Fruit fly (Drosophila melanogaster) whole organism: ENCODE measurements around the gene CG8814.
A peak's percentile ranks its signal among the peaks of the same experiment; 100 is the strongest.

Source experiments
- CG8478 ChIP-seq: fragments of >200 bp; optimal IDR thresholded peaks from 2 replicates; lab custom pipeline; 2018; ENCODE audit warnings: inconsistent platforms
- Dll ChIP-seq: fragments of >200 bp; optimal IDR thresholded peaks from 2 replicates; lab custom pipeline; 2017
- EcR ChIP-seq, 2 experiments: fragments of >200 bp; optimal IDR thresholded peaks; 2 replicates each; lab custom pipeline; 2017; ENCODE audit warnings: missing biosample characterization in 2 of 2, missing genetic modification characterization in 2 of 2, missing genetic modification reagents in 2 of 2
- pan ChIP-seq: fragments of >200 bp; optimal IDR thresholded peaks from 2 replicates; lab custom pipeline; 2017
- psq ChIP-seq: fragments of >200 bp; optimal IDR thresholded peaks from 2 replicates; lab custom pipeline; 2017
- usp ChIP-seq: fragments of >200 bp; optimal IDR thresholded peaks from 2 replicates; lab custom pipeline; 2017; ENCODE audit warnings: missing biosample characterization, missing genetic modification characterization, mixed read lengths

Gene CG8814

DNA sequence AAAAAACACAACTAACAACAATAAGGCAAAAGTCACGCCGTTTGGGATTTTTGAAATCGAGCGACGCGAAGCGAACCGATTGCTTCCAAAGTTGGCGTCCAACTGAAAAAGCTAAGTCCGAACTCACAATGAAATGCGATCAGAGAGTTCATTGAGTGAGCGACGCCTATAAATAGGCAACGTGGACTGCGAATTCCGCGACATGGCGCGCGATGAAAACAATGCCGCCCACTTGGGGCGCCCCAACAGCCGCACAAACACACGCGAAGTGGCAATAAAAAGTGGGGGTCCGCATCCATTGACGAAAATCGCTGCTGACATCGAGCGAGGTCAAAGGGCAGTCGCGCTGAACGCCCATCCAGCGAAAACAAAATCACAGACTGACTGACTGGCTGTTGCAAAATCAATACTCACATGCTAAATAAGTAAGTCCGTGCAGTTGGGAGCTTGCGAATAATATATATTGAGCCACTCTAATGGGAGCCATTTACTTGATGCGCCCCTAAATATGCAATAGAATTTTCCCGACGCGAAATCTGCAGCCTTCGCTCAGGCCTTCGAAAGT is 19.4 kb upstream of the CG8814 start:
- TF ChIP-seq CG8478, result no peak
- no peak for TF ChIP-seq psq (lab: Kevin White, UChicago)

DNA sequence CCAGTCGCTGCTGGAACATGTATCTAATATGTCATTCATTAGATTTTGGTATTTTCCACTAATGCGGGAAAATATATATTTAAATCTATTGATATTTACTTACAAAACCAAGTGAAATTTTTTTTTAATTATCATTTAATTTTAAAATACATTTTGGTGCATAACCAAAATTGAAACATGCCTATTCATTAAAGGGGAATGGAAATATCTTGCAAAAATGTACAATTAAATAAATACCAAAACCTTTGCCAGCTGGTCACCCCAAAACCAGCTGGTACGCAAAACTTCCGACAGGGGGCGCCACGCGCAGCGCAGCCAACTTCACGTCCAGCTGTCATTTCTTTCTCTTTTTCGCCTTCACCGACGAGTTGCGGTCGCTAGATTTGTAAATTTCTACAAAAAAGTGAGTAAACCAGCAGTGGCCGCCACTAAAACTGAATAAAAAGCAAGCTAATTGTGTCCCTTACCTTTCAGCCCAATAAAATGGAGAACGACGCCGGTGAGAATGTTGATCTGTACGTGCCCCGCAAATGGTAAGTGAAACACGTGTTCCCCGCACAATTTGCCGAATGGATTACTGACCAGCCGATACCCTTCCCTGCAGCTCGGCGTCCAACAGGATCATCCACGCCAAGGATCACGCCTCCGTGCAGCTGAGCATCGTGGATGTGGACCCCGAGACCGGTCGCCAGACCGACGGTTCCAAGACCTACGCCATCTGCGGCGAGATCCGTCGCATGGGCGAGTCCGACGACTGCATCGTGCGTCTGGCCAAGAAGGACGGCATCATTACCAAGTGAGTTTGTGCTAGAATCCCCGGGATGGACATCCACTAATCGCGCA is 18.7 kb upstream of the CG8814 start, which contains the start of the genes CG3104 and RpS21:
Gene CG3104, minus strand, starts transcription at position 6 of the 843 bp plus-strand sequence.
Gene RpS21, plus strand, starts transcription at position 298 of the 843 bp plus-strand sequence.
- TF ChIP-seq CG8478 (no peak), pan (lab: Kevin White, UChicago) (no peak)

DNA sequence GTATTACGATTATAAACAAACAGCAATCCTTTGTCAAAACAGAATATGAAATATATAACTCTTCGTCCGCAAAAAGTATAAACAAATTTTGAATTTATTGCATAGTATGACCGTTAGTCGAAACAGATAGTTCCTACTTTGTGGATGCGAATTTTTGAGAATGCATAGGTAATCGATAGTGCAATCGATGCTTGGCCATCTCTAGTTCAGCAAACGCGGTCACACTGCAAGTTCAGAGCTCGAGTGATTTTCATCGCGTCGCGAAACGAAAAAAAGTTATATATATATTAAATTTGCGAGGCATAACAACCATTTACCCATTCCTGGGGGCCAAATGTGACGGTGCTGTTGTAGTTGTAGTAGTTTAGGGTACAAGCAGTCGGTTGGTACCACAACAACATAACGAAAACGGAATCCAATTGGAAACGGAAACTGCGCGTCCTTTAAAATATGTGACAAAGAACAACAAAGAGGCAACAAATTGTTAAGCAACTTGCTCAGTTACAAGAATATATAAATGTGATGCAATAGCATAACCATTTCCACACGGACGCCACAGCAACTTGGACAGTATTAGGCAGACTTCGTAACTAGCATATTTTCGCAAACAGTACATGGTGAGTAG is 17.6 kb upstream of the CG8814 start, which contains the start of gene CG2991:
Gene CG2991, plus strand, starts transcription at position 205 of the 625 bp plus-strand sequence.
- TF ChIP-seq usp (GFP tag; lab: Kevin White, UChicago) (no peak), Dll (lab: Kevin White, UChicago) (no peak), pan (lab: Kevin White, UChicago) (peak; percentile 18), psq (lab: Kevin White, UChicago) (no peak), CG8478 (no peak), EcR (GFP tag; optimal IDR thresholded peaks at IDR 0.05; lab: Kevin White, UChicago) (no peak)

DNA sequence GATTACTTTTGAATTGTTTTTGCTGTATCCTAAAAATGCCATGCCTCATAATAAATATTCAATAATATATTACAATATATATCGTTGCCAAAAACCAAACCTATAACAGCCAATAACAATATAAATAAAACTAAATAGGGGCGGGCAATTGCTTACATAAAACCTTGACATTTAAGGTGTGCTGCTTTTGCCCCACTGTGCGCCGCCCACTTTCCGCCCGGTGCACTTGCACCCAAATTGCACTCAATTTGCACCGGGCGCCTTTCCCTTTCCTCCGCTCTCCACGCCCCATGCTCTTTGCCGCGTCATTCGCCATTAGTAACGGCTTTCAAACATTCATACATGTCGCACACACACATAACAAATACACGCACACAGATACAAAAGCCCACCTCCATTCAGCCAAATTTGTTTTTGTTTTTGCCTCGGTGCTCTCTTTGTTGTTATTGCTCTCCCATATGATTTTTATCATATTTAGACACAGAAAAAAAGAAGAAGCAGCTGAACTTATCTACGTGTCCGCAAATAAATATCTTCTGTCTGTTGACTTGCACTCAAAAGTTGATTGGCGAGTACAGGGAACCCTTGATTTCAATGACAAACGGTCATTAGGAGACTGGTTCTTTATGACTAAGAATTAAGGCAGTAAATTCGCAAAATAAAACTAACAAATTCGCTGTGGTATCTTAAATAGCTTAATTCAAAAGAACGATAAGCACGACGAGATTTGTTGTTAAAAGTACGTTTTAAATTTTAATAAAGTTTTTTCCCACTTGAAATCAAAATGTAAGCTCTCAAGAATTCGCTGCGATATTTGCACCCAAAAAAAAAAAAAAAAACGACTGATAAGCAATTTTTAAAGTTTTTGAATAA is 16.6 kb upstream of the CG8814 start:
- TF ChIP-seq usp (GFP tag; lab: Kevin White, UChicago), result no peak
- TF ChIP-seq EcR (GFP tag; optimal IDR thresholded peaks at IDR 0.05; lab: Kevin White, UChicago), result no peak
- no peak for TF ChIP-seq pan (lab: Kevin White, UChicago)
- TF ChIP-seq CG8478, result no peak
- TF ChIP-seq Dll (lab: Kevin White, UChicago), result no peak
- TF ChIP-seq psq (lab: Kevin White, UChicago), result no peak

DNA sequence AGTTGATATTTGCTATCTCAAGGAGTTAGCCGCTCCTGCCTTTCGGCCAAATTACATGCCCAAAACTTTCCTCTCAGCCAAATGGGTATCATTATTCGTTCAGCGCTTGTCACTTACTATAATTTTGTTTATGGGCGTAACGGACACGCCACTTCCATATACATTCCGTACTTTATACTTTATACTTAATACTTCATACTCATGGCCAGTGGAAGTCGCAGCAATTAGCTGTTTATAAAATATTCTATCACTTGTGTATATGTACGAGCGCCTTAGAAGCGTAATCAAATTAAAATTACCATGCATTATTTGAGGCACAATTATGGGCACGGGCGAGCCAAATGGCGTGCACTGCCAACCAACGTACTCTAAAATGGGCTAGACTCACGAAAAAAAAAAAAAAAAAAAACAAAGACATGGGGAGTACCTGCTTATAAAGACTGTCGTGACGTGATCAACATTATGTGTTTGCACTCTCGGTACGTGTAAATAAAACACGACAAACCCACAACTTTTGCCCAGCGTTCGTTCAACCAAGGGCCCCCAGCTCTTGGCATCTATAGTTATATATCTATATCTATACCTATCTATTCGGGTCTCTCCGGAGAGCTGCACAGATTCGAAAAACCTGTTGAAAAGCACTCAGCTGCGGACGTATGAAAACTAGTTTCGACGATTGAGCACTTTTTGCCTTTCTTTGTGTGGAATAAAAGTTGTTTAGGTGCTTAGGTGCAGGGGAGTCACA is 13.4 kb upstream of the CG8814 start:
- TF ChIP-seq EcR (GFP tag; optimal IDR thresholded peaks at IDR 0.05; lab: Kevin White, UChicago), result peak in 1 of 2 experiments; percentile 73
- TF ChIP-seq pan (lab: Kevin White, UChicago), result no peak

DNA sequence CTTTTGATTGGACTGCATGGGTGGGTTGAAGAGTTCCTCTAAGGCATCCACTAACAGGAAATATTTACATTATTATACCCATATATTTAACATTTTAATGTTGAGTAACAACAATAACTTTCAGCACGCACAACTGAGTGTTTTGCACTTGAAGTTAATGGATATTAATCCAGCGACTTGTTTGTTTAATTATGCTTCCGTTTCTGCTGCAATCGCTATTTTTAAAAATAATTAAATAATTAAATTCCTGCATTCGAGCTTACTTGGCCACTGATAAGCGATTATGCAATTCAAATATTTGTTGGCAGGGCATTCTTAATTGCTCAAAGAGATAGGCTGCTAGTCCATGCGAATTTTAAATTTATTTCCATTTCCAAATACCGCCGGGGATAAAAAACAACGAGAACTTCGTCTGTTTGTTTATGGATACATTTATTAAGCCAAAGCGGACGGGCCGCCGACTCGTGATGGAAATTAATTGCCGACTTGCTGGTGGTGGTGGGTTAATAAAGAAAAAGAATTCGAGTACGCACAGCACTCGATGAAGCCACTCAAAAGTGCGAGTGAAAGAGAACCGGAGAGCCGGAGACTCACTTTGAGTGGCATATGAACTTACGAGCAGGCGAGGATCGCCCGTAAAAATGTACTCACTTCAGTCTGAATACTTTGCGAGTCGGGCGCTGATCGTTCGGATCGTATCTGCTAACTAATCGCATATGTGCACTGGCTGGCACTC is 12.6 kb upstream of the CG8814 start:
- no peak for TF ChIP-seq psq (lab: Kevin White, UChicago)

DNA sequence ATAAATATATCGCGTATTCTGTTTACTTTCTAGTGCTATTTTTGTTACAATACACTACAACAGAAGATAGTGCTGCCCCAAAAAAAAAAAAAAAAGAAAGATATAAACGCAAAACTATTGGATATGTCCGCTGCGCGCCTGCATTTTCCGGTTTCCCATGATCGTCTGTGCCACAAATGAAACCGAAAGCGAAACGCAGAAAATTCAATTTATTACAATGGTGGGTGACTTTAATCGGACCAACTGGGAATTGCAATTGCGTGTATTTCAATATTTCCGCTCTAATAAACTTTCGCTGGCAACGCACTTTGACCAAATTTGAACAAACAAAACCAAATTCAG is 12.1 kb upstream of the CG8814 start:
- TF ChIP-seq EcR (GFP tag; optimal IDR thresholded peaks at IDR 0.05; lab: Kevin White, UChicago) (no peak), Dll (lab: Kevin White, UChicago) (no peak), CG8478 (no peak), pan (lab: Kevin White, UChicago) (no peak), psq (lab: Kevin White, UChicago) (no peak), usp (GFP tag; lab: Kevin White, UChicago) (no peak)

DNA sequence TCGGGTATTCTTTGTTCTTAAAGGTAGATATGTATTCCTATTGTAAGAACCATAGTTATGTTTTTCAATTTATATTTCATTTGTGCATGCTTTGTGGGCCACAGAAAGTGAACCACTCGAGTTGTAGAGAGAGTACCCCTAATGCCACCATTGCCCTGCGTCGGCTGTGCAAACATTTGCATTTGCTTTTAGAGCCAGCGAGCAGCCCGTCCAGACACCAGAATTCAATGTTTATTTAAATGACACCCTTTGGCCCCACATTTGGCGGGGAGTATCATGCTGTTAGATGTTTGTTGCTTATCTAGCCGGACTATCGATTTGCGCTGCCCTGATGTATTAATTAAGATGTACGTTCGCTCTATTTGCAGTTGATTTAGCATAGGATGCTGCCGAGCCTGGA is 10.1 kb upstream of the CG8814 start:
- no peak for TF ChIP-seq EcR (GFP tag; optimal IDR thresholded peaks at IDR 0.05; lab: Kevin White, UChicago)
- no peak for TF ChIP-seq Dll (lab: Kevin White, UChicago)
- no peak for TF ChIP-seq psq (lab: Kevin White, UChicago)
- TF ChIP-seq CG8478, result no peak

DNA sequence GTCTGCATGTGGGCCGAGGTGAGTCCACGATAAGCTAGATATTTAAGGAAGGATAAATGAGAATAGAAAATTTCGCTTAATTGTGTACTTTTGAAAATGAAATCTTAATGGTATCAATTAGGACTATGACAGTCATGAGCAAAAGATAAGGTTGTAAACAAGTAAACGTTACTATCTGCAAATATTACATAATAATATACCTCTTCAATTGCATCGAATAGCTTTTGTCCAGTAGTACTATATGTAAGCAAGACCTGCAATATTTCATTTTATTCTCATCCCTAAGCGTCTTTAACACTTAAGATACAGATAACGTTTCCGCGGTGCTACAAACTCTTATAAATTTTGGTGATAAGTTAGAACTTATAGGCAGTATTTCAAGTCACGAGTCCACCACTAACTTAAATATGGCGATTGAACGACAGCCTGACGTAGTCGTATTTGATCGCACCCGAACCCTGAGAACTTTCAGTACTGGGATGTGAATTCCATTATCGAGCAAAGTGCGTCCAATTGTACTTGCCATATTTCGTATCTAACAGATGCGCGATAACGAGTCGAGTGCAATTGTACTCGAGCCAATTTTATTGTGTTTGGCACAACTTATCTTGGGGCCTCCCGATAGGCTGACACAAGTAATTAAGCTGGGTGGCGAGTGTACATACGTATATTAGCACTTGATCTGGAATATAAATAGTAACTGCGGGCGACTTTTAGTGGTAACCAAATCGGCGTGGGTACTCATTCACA is 9.0 kb upstream of the CG8814 start:
- TF ChIP-seq psq (lab: Kevin White, UChicago) (no peak), usp (GFP tag; lab: Kevin White, UChicago) (no peak), pan (lab: Kevin White, UChicago) (no peak), Dll (lab: Kevin White, UChicago) (no peak), EcR (GFP tag; optimal IDR thresholded peaks at IDR 0.05; lab: Kevin White, UChicago) (no peak), CG8478 (no peak)

DNA sequence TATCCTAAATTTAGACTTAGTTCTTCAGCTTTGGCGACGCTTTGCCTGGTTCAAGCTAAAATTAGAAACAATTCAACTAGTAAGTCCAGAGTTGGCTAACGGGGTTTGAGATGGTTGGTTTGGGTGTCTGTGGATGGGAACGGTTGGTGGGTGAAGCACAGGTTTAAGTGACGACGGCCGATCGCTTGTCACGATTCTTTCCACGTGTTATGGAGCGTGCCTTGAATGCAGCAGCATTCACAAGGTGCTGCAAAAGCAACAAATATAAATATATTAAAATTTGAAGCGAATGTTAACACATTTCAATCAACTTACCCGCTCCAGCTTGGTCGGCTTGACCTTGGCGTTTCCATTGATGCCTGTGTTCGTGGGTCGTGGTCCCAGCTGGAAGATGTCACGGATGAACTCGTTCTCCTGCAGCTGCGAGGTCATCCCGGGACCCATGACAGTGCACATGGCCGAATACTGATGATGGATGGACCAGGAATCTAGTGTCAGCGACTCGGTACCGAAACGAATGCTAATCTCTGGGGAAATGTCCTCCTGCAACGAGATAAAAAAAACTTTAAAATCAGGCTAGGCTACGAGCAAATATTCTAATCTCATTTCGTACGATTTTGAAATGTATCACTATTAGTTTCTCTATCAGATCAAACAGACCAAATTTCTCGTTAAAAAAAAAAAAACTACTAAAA is 5.5 kb upstream of the CG8814 start, which contains the start of gene CG8813:
Gene CG8813, plus strand, starts transcription at position 645 of the 695 bp plus-strand sequence.
- TF ChIP-seq pan (lab: Kevin White, UChicago), result no peak
